Worm (Caenorhabditis elegans): ENCODE results near the gene srt-39.

DNA sequence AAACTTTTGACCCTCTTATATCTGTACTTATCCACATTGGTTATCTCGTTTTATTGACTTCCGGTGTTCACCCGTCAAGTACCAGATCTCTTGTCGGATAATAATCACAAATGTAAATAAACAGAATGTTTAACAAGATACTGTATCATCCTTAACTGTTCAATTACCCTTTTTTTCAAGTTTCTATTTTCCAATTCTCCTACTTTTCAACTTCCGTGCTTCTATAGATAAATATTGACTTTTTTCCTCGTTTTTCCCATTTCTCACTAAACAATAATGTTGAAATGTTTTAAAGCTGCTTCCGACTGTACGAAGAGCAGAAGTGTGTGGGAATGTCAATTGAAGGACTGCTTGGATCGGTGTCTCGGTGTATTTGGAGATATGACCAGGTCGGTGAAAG, 2.2 kb downstream of the srt-39 start, which contains the start of gene inx-11:
- TF ChIP-seq skn-1 (tag; optimal IDR thresholded peaks at IDR 0.05) = no peak
- no peak for TF ChIP-seq lin-39 (tag; optimal IDR thresholded peaks at IDR 0.05)
- TF ChIP-seq egl-27 (tag; optimal IDR thresholded peaks at IDR 0.05) = no peak
- TF ChIP-seq jun-1 (tag; optimal IDR thresholded peaks at IDR 0.05) = no peak
- no peak for TF ChIP-seq nhr-237 (tag; optimal IDR thresholded peaks at IDR 0.05)
- no peak for TF ChIP-seq fos-1 (tag; optimal IDR thresholded peaks at IDR 0.05)
- no peak for TF ChIP-seq nhr-77 (tag; optimal IDR thresholded peaks at IDR 0.05)
